Fruit fly (Drosophila melanogaster) whole organism, embryonic: ENCODE results near the gene Apt1.
"Not testable (repeated sequence)": the region's sequence is repeated elsewhere in the genome, so short reads cannot be mapped to it uniquely, and the experiment has no call there.

Experiments
- B-H1 ChIP-seq: fragments of 200-800 bp; sonication (Bioruptor generic); IDR thresholded peaks from 3 replicates; pipeline ENCODE4 v1.3.6; 2022; ENCODE audit warnings: missing biosample characterization, missing genetic modification characterization
- CG11560 ChIP-seq: fragments of 200-800 bp; sonication (Bioruptor generic); IDR thresholded peaks from 3 replicates; pipeline ENCODE4 v1.3.6; 2022; ENCODE audit warnings: missing biosample characterization, missing genetic modification characterization
- CG4424 ChIP-seq: fragments of 200-800 bp; sonication (Bioruptor generic); optimal IDR thresholded peaks from 3 replicates; lab custom pipeline; 2016; ENCODE audit warnings: missing biosample characterization, missing genetic modification characterization
- CrebB ChIP-seq: fragments of 200-800 bp; sonication (Bioruptor generic); optimal IDR thresholded peaks from 3 replicates; lab custom pipeline; 2018; ENCODE audit warnings: missing biosample characterization, mild to moderate bottlenecking, missing genetic modification characterization
- E2f2 ChIP-seq: fragments of 200-800 bp; sonication (Bioruptor generic); IDR thresholded peaks from 2 replicates; pipeline ENCODE4 v1.3.6; 2022; ENCODE audit warnings: missing biosample characterization, missing genetic modification characterization
- Eip74EF ChIP-seq, 2 experiments: fragments of 200-800 bp in 1 of 2; fragments of >200 bp in 1 of 2; sonication (Bioruptor generic) in 1 of 2; optimal IDR thresholded peaks; 2 replicates each; lab custom pipeline; 2017 to 2019; ENCODE audit warnings: missing biosample characterization in 2 of 2, missing genetic modification characterization in 2 of 2, mild to moderate bottlenecking in 1 of 2, moderate library complexity in 1 of 2
- Sry-β ChIP-seq: fragments of 200-800 bp; sonication (Bioruptor generic); optimal IDR thresholded peaks from 2 replicates; lab custom pipeline; 2018; ENCODE audit warnings: missing biosample characterization, mild to moderate bottlenecking, missing genetic modification characterization, moderate library complexity
- cg ChIP-seq: fragments of 200-800 bp; sonication (Bioruptor generic); optimal IDR thresholded peaks from 3 replicates; lab custom pipeline; 2019; ENCODE audit warnings: missing biosample characterization, mild to moderate bottlenecking, missing genetic modification characterization, moderate library complexity
- dan ChIP-seq: fragments of 200-800 bp; sonication (Bioruptor generic); IDR thresholded peaks from 2 replicates; pipeline ENCODE4 v1.3.6; 2022; ENCODE audit warnings: missing biosample characterization, missing genetic modification characterization
- lmd ChIP-seq: fragments of 200-800 bp; sonication (Bioruptor generic); IDR thresholded peaks from 2 replicates; pipeline ENCODE4 v1.3.6; 2022; ENCODE audit warnings: missing biosample characterization, missing genetic modification characterization

DNA sequence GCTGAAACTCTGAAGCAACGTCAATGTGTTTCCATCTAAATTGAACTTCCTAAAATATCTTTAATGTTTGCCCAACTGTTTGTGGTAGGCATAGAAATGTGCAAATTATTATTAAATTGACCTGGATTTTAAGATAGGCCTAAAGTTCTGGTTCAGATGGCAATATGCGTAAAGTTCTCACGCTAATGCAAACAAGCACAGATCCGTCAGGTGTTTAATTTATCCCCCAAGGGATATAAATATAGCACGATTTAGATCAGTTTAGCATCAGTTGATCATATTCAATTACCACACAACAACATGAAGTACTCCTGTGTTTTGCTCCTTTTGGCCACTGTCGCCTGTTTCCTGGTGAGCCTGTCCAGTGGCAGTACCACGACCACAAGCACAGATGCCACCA is 38.4 kb upstream of the Apt1 start, which contains the start of gene CG7377:
- TF ChIP-seq CG4424 (GFP tag; lab: Kevin White, UChicago); Sry-β (GFP tag; lab: Kevin White, UChicago); Eip74EF (GFP tag; optimal IDR thresholded peaks at IDR 0.05; lab: Kevin White, UChicago); dan (GFP tag; lab: Robert Waterston, UW); CG11560 (tag; lab: Robert Waterston, UW); B-H1; cg (GFP tag; lab: Kevin White, UChicago); CrebB (tag; lab: Kevin White, UChicago); E2f2; lmd (GFP tag; lab: Robert Waterston, UW): not testable (repeated sequence)
